Fruit fly (Drosophila melanogaster) whole organism, prepupa: Measurements from ENCODE around the gene CG4619.
A peak's percentile ranks its signal among the peaks of the same experiment; 100 is the strongest.

ENCODE experiments used
- Blimp-1 ChIP-seq: fragments of 200-800 bp; sonication (Bioruptor generic); optimal IDR thresholded peaks from 3 replicates; lab custom pipeline; 2017; ENCODE audit warnings: missing biosample characterization, missing genetic modification characterization, mild to moderate bottlenecking, moderate library complexity, missing genetic modification reagents
- CG11294 ChIP-seq: fragments of 200-800 bp; sonication (Bioruptor generic); IDR thresholded peaks from 2 replicates; pipeline ENCODE4 v1.3.6; 2022; ENCODE audit warnings: missing biosample characterization, missing genetic modification characterization
- CG11762 ChIP-seq: fragments of 200-800 bp; sonication (Bioruptor generic); optimal IDR thresholded peaks from 3 replicates; lab custom pipeline; 2016; ENCODE audit warnings: missing biosample characterization, missing genetic modification characterization; ENCODE audit not compliant: insufficient read depth
- CG11902 ChIP-seq: fragments of 200-800 bp; sonication (Bioruptor generic); optimal IDR thresholded peaks from 3 replicates; lab custom pipeline; 2016; ENCODE audit warnings: missing biosample characterization, missing genetic modification characterization
- CG15336 ChIP-seq: fragments of 200-800 bp; sonication (Bioruptor generic); IDR thresholded peaks from 2 replicates; pipeline ENCODE4 v1.3.6; 2022; ENCODE audit warnings: missing biosample characterization, missing genetic modification characterization
- CG1621 ChIP-seq: fragments of 200-800 bp; sonication (Bioruptor generic); optimal IDR thresholded peaks from 3 replicates; lab custom pipeline; 2018; ENCODE audit warnings: missing biosample characterization, mild to moderate bottlenecking, missing genetic modification characterization
- CG16779 ChIP-seq: fragments of 200-800 bp; sonication (Bioruptor generic); optimal IDR thresholded peaks from 3 replicates; lab custom pipeline; 2017; ENCODE audit warnings: missing biosample characterization, mild to moderate bottlenecking, missing genetic modification characterization
- CG31627 ChIP-seq: fragments of 200-800 bp; sonication (Bioruptor generic); optimal IDR thresholded peaks from 3 replicates; lab custom pipeline; 2016; ENCODE audit warnings: missing biosample characterization, missing genetic modification characterization
- CG32006 ChIP-seq: fragments of 200-800 bp; sonication (Bioruptor generic); optimal IDR thresholded peaks from 3 replicates; lab custom pipeline; 2017; ENCODE audit warnings: missing biosample characterization, mild to moderate bottlenecking, missing genetic modification characterization
- CG34406 ChIP-seq: fragments of 200-800 bp; sonication (Bioruptor generic); optimal IDR thresholded peaks from 3 replicates; lab custom pipeline; 2016; ENCODE audit warnings: missing biosample characterization, missing genetic modification characterization
- CG3919 ChIP-seq: fragments of 200-800 bp; sonication (Bioruptor generic); optimal IDR thresholded peaks from 3 replicates; lab custom pipeline; 2016; ENCODE audit warnings: missing biosample characterization, missing genetic modification characterization
- CG6808 ChIP-seq: fragments of 200-800 bp; sonication (Bioruptor generic); optimal IDR thresholded peaks from 3 replicates; lab custom pipeline; 2017; ENCODE audit warnings: missing biosample characterization, missing genetic modification characterization, mild to moderate bottlenecking, moderate library complexity, missing genetic modification reagents
- CG6854 ChIP-seq: fragments of 200-800 bp; sonication (Bioruptor generic); optimal IDR thresholded peaks from 2 replicates; lab custom pipeline; 2017; ENCODE audit warnings: missing biosample characterization, mild to moderate bottlenecking, missing genetic modification characterization
- CG7368 ChIP-seq: fragments of 200-800 bp; sonication (Bioruptor generic); optimal IDR thresholded peaks from 3 replicates; lab custom pipeline; 2016; ENCODE audit warnings: missing biosample characterization, missing genetic modification characterization
- CG8119 ChIP-seq: fragments of 200-800 bp; sonication (Bioruptor generic); IDR thresholded peaks from 3 replicates; pipeline ENCODE4 v1.3.6; 2022; ENCODE audit warnings: missing biosample characterization, missing genetic modification characterization
- CG8632 ChIP-seq: fragments of 200-800 bp; sonication (Bioruptor generic); optimal IDR thresholded peaks from 3 replicates; lab custom pipeline; 2016; ENCODE audit warnings: missing biosample characterization, missing genetic modification characterization
- CG9139 ChIP-seq: fragments of 200-800 bp; sonication (Bioruptor generic); optimal IDR thresholded peaks from 3 replicates; lab custom pipeline; 2017; ENCODE audit warnings: missing biosample characterization, mild to moderate bottlenecking, missing genetic modification characterization
- Eip75B ChIP-seq: fragments of 200-800 bp; sonication (Bioruptor generic); optimal IDR thresholded peaks from 3 replicates; lab custom pipeline; 2016; ENCODE audit warnings: missing biosample characterization, missing genetic modification characterization
- Eip78C ChIP-seq: fragments of 200-800 bp; sonication (Bioruptor generic); peaks from one replicate; lab custom pipeline; 2016; ENCODE audit warnings: missing biosample characterization, missing genetic modification characterization
- Ets21C ChIP-seq: fragments of 200-800 bp; sonication (Bioruptor generic); optimal IDR thresholded peaks from 3 replicates; lab custom pipeline; 2016; ENCODE audit warnings: missing biosample characterization, missing genetic modification characterization
- Ets96B ChIP-seq: fragments of 200-800 bp; optimal IDR thresholded peaks from 2 replicates; lab custom pipeline; 2019; ENCODE audit warnings: missing biosample characterization, mild to moderate bottlenecking, missing genetic modification characterization, moderate library complexity
- Gug ChIP-seq: fragments of 200-800 bp; sonication (Bioruptor generic); IDR thresholded peaks from 2 replicates; pipeline ENCODE4 v1.3.6; 2022; ENCODE audit warnings: missing biosample characterization, missing genetic modification characterization
- Hr38 ChIP-seq: sonication (Bioruptor generic); optimal IDR thresholded peaks from 2 replicates; lab custom pipeline; 2016; ENCODE audit warnings: missing biosample characterization, missing genetic modification characterization
- Hr39 ChIP-seq: fragments of 200-800 bp; sonication (Bioruptor generic); optimal IDR thresholded peaks from 2 replicates; lab custom pipeline; 2016; ENCODE audit warnings: missing biosample characterization, missing genetic modification characterization
- Lpt ChIP-seq: fragments of 200-800 bp; sonication (Bioruptor generic); optimal IDR thresholded peaks from 3 replicates; lab custom pipeline; 2016; ENCODE audit warnings: missing biosample characterization, missing genetic modification characterization
- OdsH ChIP-seq: fragments of 200-800 bp; sonication (Bioruptor generic); optimal IDR thresholded peaks from 3 replicates; lab custom pipeline; 2016; ENCODE audit warnings: missing biosample characterization, missing genetic modification characterization
- Smox ChIP-seq: fragments of 200-800 bp; sonication (Bioruptor generic); optimal IDR thresholded peaks from 3 replicates; lab custom pipeline; 2016; ENCODE audit warnings: missing biosample characterization, missing genetic modification characterization
- Sox102F ChIP-seq: fragments of 200-800 bp; sonication (Bioruptor generic); optimal IDR thresholded peaks from 2 replicates; lab custom pipeline; 2016; ENCODE audit warnings: missing biosample characterization, mild to moderate bottlenecking, missing genetic modification characterization
- Sox14 ChIP-seq: fragments of 200-800 bp; sonication (Bioruptor generic); optimal IDR thresholded peaks from 3 replicates; lab custom pipeline; 2016; ENCODE audit warnings: missing biosample characterization, missing genetic modification characterization
- Sox15 ChIP-seq: fragments of 200-800 bp; sonication (Bioruptor generic); optimal IDR thresholded peaks from 3 replicates; lab custom pipeline; 2016; ENCODE audit warnings: missing biosample characterization, missing genetic modification characterization
- acj6 ChIP-seq: fragments of 200-800 bp; sonication (Bioruptor generic); optimal IDR thresholded peaks from 3 replicates; lab custom pipeline; 2016; ENCODE audit warnings: missing biosample characterization, missing genetic modification characterization
- cyc ChIP-seq: fragments of 200-800 bp; sonication (Bioruptor generic); optimal IDR thresholded peaks from 3 replicates; lab custom pipeline; 2016; ENCODE audit warnings: missing biosample characterization, missing genetic modification characterization
- dsx ChIP-seq: fragments of 200-800 bp; optimal IDR thresholded peaks from 3 replicates; lab custom pipeline; 2019; ENCODE audit warnings: missing biosample characterization, mild to moderate bottlenecking, missing genetic modification characterization, moderate library complexity; ENCODE audit not compliant: poor library complexity, severe bottlenecking
- eg ChIP-seq: fragments of 200-800 bp; sonication (Bioruptor generic); IDR thresholded peaks from 3 replicates; pipeline ENCODE4 v1.3.6; 2022; ENCODE audit warnings: missing biosample characterization, missing genetic modification characterization
- esn ChIP-seq: fragments of 200-800 bp; sonication (Bioruptor generic); optimal IDR thresholded peaks from 2 replicates; lab custom pipeline; 2016; ENCODE audit warnings: missing biosample characterization, mild to moderate bottlenecking, missing genetic modification characterization, moderate library complexity
- fd85E ChIP-seq: fragments of 200-800 bp; sonication (Bioruptor generic); optimal IDR thresholded peaks from 3 replicates; lab custom pipeline; 2016; ENCODE audit warnings: missing biosample characterization, missing genetic modification characterization
- fkh ChIP-seq: fragments of 200-800 bp; sonication (Bioruptor generic); optimal IDR thresholded peaks from 3 replicates; lab custom pipeline; 2017; ENCODE audit warnings: missing biosample characterization, mild to moderate bottlenecking, missing genetic modification characterization, moderate library complexity
- lz ChIP-seq: fragments of 200-800 bp; sonication (Bioruptor generic); optimal IDR thresholded peaks from 3 replicates; lab custom pipeline; 2016; ENCODE audit warnings: missing biosample characterization, missing genetic modification characterization
- net ChIP-seq: fragments of 200-800 bp; sonication (Bioruptor generic); optimal IDR thresholded peaks from 3 replicates; lab custom pipeline; 2016; ENCODE audit warnings: missing biosample characterization, missing genetic modification characterization
- pdm3 ChIP-seq: fragments of 200-800 bp; sonication (Bioruptor generic); optimal IDR thresholded peaks from 3 replicates; lab custom pipeline; 2016; ENCODE audit warnings: missing biosample characterization, missing genetic modification characterization
- salr ChIP-seq, 2 experiments: fragments of 200-800 bp; sonication (Bioruptor generic); optimal IDR thresholded peaks; 3 replicates each; lab custom pipeline; 2016 to 2018; ENCODE audit warnings: missing biosample characterization in 2 of 2, missing genetic modification characterization in 2 of 2, mild to moderate bottlenecking in 1 of 2
- svp ChIP-seq: fragments of 200-800 bp; sonication (Bioruptor generic); peaks from one replicate; lab custom pipeline; 2016; ENCODE audit warnings: missing biosample characterization, missing genetic modification characterization
- topi ChIP-seq: fragments of 200-800 bp; sonication (Bioruptor generic); optimal IDR thresholded peaks from 3 replicates; lab custom pipeline; 2016; ENCODE audit warnings: missing biosample characterization, missing genetic modification characterization
- vri ChIP-seq: fragments of 200-800 bp; sonication (Bioruptor generic); optimal IDR thresholded peaks from 3 replicates; lab custom pipeline; 2016; ENCODE audit warnings: missing biosample characterization, mild to moderate bottlenecking, missing genetic modification characterization

Gene CG4619

dm6 chr2L:9915011-9915850 is 23.4 kb upstream of the CG4619 start, which contains the start of gene yip2 (continued):
- TF ChIP-seq CG34406 (GFP tag; lab: Kevin White, UChicago): peak; percentile 59
- TF ChIP-seq svp (GFP tag; lab: Kevin White, UChicago): peak; percentile 99
- TF ChIP-seq CG9139 (GFP tag; lab: Kevin White, UChicago): peak; percentile 100
- peak; percentile 93 for TF ChIP-seq CG11762 (GFP tag; lab: Kevin White, UChicago)
- TF ChIP-seq CG31627 (GFP tag; lab: Kevin White, UChicago): peak; percentile 54
- TF ChIP-seq Eip78C: peak; percentile 86
- peak; percentile 97 for TF ChIP-seq CG8119 (GFP tag; lab: Robert Waterston, UW)
- peak; percentile 57 for TF ChIP-seq cyc (GFP tag; lab: Kevin White, UChicago)
- TF ChIP-seq Sox14 (GFP tag; lab: Kevin White, UChicago): peak; percentile 93
- TF ChIP-seq lz (GFP tag; lab: Kevin White, UChicago): peak; percentile 66
- TF ChIP-seq Gug (GFP tag; lab: Robert Waterston, UW): peak; percentile 73

DNA sequence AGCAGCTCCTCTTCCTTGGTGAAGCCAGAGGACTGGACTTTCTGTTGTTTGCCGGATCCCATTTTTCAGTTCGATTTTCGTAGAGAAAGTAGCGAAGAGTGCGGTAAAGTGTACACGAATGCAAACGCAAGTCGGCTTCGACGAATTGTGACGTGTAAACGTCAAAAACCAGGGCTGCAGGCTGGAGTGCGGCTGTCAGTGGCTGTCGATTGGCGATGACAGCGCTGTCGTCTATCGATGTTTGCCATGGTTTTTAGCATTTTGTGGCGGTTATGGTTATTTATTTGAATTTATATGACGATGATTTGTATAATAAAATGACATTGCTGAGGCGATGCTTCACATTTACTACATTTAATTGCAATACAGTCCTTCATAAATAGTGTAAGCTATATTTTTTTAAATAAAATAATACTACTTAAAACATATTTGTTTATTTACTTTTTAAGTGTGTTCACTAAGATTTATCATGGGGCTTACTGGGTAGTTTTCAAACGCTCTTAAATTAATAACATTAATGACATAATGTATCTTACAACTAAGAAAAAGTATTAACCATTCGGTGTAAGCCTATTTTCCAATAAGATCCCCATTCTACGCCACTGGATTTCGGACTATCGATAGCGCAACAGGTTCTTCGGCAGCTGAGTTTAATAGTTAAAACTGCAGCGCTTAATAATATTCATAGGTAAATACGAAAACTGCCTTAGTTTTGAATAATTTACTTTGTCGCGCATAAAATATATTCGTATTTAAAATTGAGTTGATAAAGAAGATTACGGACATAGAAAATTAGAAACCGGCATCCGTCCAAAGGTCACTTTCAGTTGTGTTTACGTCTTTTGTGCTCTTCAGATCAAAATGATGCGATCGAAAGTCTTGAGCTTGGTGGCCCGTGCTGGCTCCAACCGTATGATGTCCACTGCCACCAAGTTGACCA is 20.4 kb upstream of the CG4619 start, which contains the start of the genes CG5885 and CG4598:
CG5885 (minus strand) TSS at position 311 of the 940 bp plus-strand sequence.
CG4598 (plus strand) TSS at position 599 of the 940 bp plus-strand sequence.
- TF ChIP-seq salr (GFP tag; optimal IDR thresholded peaks at IDR 0.05; lab: Kevin White, UChicago): peak in 1 of 2 experiments; percentile 79
- peak; percentile 54 for TF ChIP-seq vri
- peak; percentile 76 for TF ChIP-seq acj6
- peak; percentile 75 for TF ChIP-seq Eip75B (GFP tag; lab: Kevin White, UChicago)
- peak; percentile 55 for TF ChIP-seq cyc (GFP tag; lab: Kevin White, UChicago)
- peak; percentile 46 for TF ChIP-seq Gug (GFP tag; lab: Robert Waterston, UW)
- peak; percentile 58 for TF ChIP-seq Ets96B (tag; lab: Kevin White, UChicago)
- TF ChIP-seq Eip78C: peak; percentile 84
- TF ChIP-seq CG7368 (GFP tag; lab: Kevin White, UChicago): peak; percentile 50
- TF ChIP-seq fd85E (GFP tag; lab: Kevin White, UChicago): no peak
- TF ChIP-seq Smox: peak; percentile 76
- peak; percentile 67 for TF ChIP-seq Sox14 (GFP tag; lab: Kevin White, UChicago)
- TF ChIP-seq fkh (GFP tag; lab: Kevin White, UChicago): peak; percentile 45
- TF ChIP-seq Hr38 (GFP tag; lab: Kevin White, UChicago): peak; percentile 7
- TF ChIP-seq CG3919 (GFP tag; lab: Kevin White, UChicago): peak; percentile 76
- no peak; the same call in none of the 2 replicates for TF ChIP-seq CG15336 (GFP tag; lab: Robert Waterston, UW)
- peak; percentile 79 for TF ChIP-seq OdsH (GFP tag; lab: Kevin White, UChicago)
- TF ChIP-seq CG11902 (GFP tag; lab: Kevin White, UChicago): peak; percentile 15
- peak; percentile 80 for TF ChIP-seq CG16779 (tag; lab: Kevin White, UChicago)
- peak; percentile 73 for TF ChIP-seq CG8119 (GFP tag; lab: Robert Waterston, UW)
- TF ChIP-seq CG11762 (GFP tag; lab: Kevin White, UChicago): peak; percentile 47
- TF ChIP-seq Hr39 (GFP tag; lab: Kevin White, UChicago): peak; percentile 75
- peak; percentile 29; the same call in 1 of the 2 replicates for TF ChIP-seq CG11294 (GFP tag; lab: Robert Waterston, UW)
- peak; percentile 87 for TF ChIP-seq net (GFP tag; lab: Kevin White, UChicago)
- TF ChIP-seq CG6854 (GFP tag; lab: Kevin White, UChicago): peak; percentile 7
- peak; percentile 77 for TF ChIP-seq lz (GFP tag; lab: Kevin White, UChicago)
- peak; percentile 71 for TF ChIP-seq Sox102F (GFP tag; lab: Kevin White, UChicago)
- TF ChIP-seq eg (GFP tag; lab: Robert Waterston, UW): peak; percentile 80
- TF ChIP-seq Blimp-1 (GFP tag; lab: Kevin White, UChicago): peak; percentile 50
- peak; percentile 68 for TF ChIP-seq Lpt
- peak; percentile 73 for TF ChIP-seq CG32006
- TF ChIP-seq esn (GFP tag; lab: Kevin White, UChicago): peak; percentile 82
- TF ChIP-seq Ets21C (GFP tag; lab: Kevin White, UChicago): peak; percentile 57
- peak; percentile 79 for TF ChIP-seq CG6808 (GFP tag; lab: Kevin White, UChicago)
- TF ChIP-seq CG1621 (tag; lab: Kevin White, UChicago): peak; percentile 21
- TF ChIP-seq pdm3 (GFP tag; lab: Kevin White, UChicago): peak; percentile 78
- peak; percentile 62 for TF ChIP-seq CG8632 (GFP tag; lab: Kevin White, UChicago)
- TF ChIP-seq topi: peak; percentile 46
- peak; percentile 56 for TF ChIP-seq Sox15 (GFP tag; lab: Kevin White, UChicago)
- peak; percentile 35 for TF ChIP-seq dsx (GFP tag; lab: Kevin White, UChicago)
- peak; percentile 85 for TF ChIP-seq CG9139 (GFP tag; lab: Kevin White, UChicago)
